Worm (Caenorhabditis elegans) whole organism, late embryonic: Measurements from ENCODE around the gene snfc-5.
"Not testable (repeated sequence)": the region's sequence is repeated elsewhere in the genome, so short reads cannot be mapped to it uniquely, and the experiment has no call there.

Experiments used
- K09A11.1 ChIP-seq: sonication (generic microtip); optimal IDR thresholded peaks from 2 replicates; lab custom pipeline; 2017; ENCODE audit warnings: antibody characterized with exemption, mild to moderate bottlenecking, missing genetic modification characterization, missing compliant biosample characterization; ENCODE audit not compliant: insufficient read depth
- ceh-45 ChIP-seq: fragments of 200-800 bp; sonication (Bioruptor generic); IDR thresholded peaks from 2 replicates; pipeline ENCODE4 v1.3.6; 2022; ENCODE audit warnings: missing genetic modification reagents, missing genetic modification characterization, missing compliant biosample characterization
- elt-2 ChIP-seq: sonication (generic microtip); optimal IDR thresholded peaks from 2 replicates; lab custom pipeline; 2016; ENCODE audit warnings: missing genetic modification reagents, missing genetic modification characterization, missing compliant biosample characterization
- eyg-1 ChIP-seq: sonication (generic microtip); optimal IDR thresholded peaks from 2 replicates; lab custom pipeline; 2016; ENCODE audit warnings: missing genotype, missing genetic modification characterization, missing compliant biosample characterization
- gmeb-2 ChIP-seq: sonication (generic microtip); optimal IDR thresholded peaks from 2 replicates; lab custom pipeline; 2016; ENCODE audit warnings: missing genetic modification characterization, inconsistent platforms, missing compliant biosample characterization
- pax-1 ChIP-seq: fragments of 150-350 bp; optimal IDR thresholded peaks from 2 replicates; lab custom pipeline; 2014; ENCODE audit warnings: missing biosample characterization, missing genetic modification characterization

DNA sequence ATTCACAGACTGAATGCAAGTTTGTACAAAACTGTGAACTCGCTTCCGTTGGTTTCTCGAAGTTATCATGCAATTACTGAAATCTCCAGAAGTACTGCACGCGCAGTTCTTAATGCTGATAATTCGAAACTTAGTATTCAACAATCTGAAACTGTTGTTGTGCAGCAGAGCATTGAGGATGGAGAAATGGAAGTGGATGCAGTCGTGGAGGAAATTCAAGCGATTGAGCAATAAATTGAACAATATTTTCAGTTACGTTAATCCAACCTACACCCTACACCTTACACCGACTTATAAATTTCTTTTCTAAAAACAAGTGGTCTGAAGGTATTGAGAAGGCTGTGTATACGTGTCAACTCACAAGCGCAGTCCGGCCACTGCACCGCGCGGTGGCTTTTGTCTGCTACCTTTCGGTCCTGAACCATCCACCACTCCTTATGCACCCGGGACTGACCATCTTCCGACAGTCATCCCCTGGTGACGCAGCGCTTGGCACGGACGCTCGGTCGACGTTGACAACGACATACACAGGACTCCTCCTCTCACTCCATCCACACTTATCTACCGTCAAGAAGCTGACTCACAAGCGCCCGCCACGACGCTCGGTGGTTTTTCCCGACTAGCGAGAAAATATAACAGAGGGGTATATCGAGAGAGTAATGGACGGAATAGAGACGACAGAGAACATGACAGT is 25.8 kb upstream of the snfc-5 start:
- TF ChIP-seq gmeb-2 (tag; lab: Kevin White, UChicago) (peak; percentile 60), ceh-45 (GFP tag; lab: Robert Waterston, UW) (peak; percentile 69; the same call in 1 of the 2 replicates), elt-2 (tag; lab: Kevin White, UChicago) (peak; percentile 41), K09A11.1 (tag; lab: Kevin White, UChicago) (peak; percentile 28)
- TF ChIP-seq pax-1, eyg-1 (tag; lab: Kevin White, UChicago): not testable (repeated sequence)
